Fruit fly (Drosophila melanogaster): ENCODE data around the gene fred.

fred gene

dm6 chr2L:3991638-3992037, at the start of gene fred:
TSS of gene fred (minus strand) at chr2L:3991713.
- TF ChIP-seq h (optimal IDR thresholded peaks at IDR 0.05) (no peak), psq (optimal IDR thresholded peaks at IDR 0.05) (no peak), ttk (optimal IDR thresholded peaks at IDR 0.05) (no peak), insv (optimal IDR thresholded peaks at IDR 0.05) (no peak), Myc (optimal IDR thresholded peaks at IDR 0.05) (no peak)

- no peak for TF ChIP-seq ttk (optimal IDR thresholded peaks at IDR 0.05)
- no peak for TF ChIP-seq Myc (optimal IDR thresholded peaks at IDR 0.05)
- no peak for TF ChIP-seq Sin3A (optimal IDR thresholded peaks at IDR 0.05)
- TF ChIP-seq psq (optimal IDR thresholded peaks at IDR 0.05), result no peak
- no peak for TF ChIP-seq h (optimal IDR thresholded peaks at IDR 0.05)
- TF ChIP-seq insv (optimal IDR thresholded peaks at IDR 0.05), result no peak
Measured at dm6 chr2L:4038073-4038699, 46.7 kb upstream of the fred start.

- TF ChIP-seq Sin3A (optimal IDR thresholded peaks at IDR 0.05) (no peak), psq (optimal IDR thresholded peaks at IDR 0.05) (no peak), ttk (optimal IDR thresholded peaks at IDR 0.05) (no peak), h (optimal IDR thresholded peaks at IDR 0.05) (no peak), Myc (optimal IDR thresholded peaks at IDR 0.05) (no peak), insv (optimal IDR thresholded peaks at IDR 0.05) (no peak)
Measured at dm6 chr2L:4037015-4037414, 45.5 kb upstream of the fred start.

- no peak for TF ChIP-seq insv (optimal IDR thresholded peaks at IDR 0.05)
Measured at dm6 chr2L:4036306-4036705, 44.8 kb upstream of the fred start.

DNA sequence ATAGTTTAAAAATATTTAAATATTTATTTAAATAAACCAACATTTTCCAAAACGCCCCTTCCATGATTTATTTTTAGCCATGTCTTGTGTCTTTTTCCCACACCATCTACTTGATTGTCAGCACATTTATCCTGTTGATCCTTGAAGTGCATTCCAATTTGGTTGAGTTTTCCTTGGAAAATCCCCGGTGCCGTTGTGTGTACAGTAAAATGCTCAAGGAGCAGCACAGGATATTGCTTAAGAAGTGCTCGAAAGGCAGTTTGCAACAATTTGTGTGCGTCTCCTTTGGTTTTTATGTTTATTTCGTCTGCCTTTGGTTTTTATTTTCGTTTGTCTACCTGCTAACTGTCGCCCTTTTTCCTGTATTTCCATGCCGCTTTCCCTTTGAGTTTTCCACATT, 42.8 kb upstream of the fred start:
- TF ChIP-seq Myc (optimal IDR thresholded peaks at IDR 0.05), result no peak

- no peak for TF ChIP-seq Sin3A (optimal IDR thresholded peaks at IDR 0.05)
- TF ChIP-seq ttk (optimal IDR thresholded peaks at IDR 0.05), result no peak
- no peak for TF ChIP-seq psq (optimal IDR thresholded peaks at IDR 0.05)
- no peak for TF ChIP-seq insv (optimal IDR thresholded peaks at IDR 0.05)
- TF ChIP-seq h (optimal IDR thresholded peaks at IDR 0.05), result no peak
- no peak for TF ChIP-seq Myc (optimal IDR thresholded peaks at IDR 0.05)
Measured at dm6 chr2L:4031203-4032096, 39.9 kb upstream of the fred start, which contains the start of gene ed. TSS of gene ed (plus strand) at chr2L:4031377.

DNA sequence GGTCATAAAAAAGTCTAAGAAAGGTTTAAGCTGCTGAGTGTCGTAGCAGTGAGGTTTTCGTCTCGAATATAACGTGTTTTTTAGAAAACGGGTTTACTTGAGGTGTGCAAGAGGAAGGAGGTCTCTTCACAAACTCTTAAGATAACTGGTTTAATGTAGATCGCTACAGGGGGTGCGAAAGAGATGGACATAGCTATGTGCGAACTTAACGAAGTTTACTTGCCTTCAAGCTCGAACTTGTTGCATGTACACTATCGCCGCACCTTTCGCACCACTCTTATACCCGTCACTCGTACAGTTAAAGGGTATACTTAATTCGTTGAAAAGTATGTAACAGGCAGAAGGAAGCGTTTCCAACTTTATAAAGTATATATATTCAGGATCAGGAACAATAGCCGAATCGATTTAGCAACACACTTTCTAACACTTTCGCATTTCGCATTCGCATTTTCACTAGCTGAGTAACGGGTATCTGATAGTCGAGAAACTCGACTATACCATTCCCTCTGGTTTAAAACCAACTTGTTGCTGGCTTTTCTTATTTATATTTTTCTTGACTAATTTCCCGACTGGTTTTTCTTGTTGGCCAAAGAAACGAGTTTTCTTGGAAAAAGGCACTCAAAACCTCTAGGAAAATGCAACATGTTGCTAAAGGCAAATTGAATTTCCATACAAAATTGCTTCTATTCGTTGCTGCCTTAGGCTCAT, 38.9 kb upstream of the fred start:
- TF ChIP-seq ttk (optimal IDR thresholded peaks at IDR 0.05) (no peak), psq (optimal IDR thresholded peaks at IDR 0.05) (no peak), h (optimal IDR thresholded peaks at IDR 0.05) (no peak), Sin3A (optimal IDR thresholded peaks at IDR 0.05) (no peak), Myc (optimal IDR thresholded peaks at IDR 0.05) (no peak), insv (optimal IDR thresholded peaks at IDR 0.05) (no peak)

DNA sequence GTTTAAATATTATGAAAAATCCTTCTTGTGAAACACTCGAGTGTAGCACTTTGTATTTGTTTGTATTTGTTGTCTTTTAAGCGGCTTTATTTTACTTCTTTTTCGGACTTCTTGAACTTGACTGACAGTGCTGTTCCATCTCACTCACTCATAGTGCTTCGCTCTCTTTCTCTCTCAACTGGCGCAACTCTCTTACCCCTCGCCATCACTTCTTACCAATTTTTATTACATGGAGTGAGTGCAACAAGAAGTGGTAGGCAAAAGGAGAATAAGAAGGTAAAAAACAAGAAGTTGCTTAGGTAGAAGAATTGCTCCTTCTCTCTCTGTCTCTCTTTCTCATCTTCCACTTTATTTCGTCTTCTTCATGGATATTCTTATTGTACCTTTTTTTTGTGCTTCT, 37.2 kb upstream of the fred start:
- TF ChIP-seq insv (optimal IDR thresholded peaks at IDR 0.05), result no peak
- no peak for TF ChIP-seq h (optimal IDR thresholded peaks at IDR 0.05)
- TF ChIP-seq ttk (optimal IDR thresholded peaks at IDR 0.05), result no peak
- no peak for TF ChIP-seq psq (optimal IDR thresholded peaks at IDR 0.05)
- TF ChIP-seq Myc (optimal IDR thresholded peaks at IDR 0.05), result no peak
- no peak for TF ChIP-seq Sin3A (optimal IDR thresholded peaks at IDR 0.05)

dm6 chr2L:4028026-4028425, 36.5 kb upstream of the fred start:
- TF ChIP-seq insv (optimal IDR thresholded peaks at IDR 0.05) (no peak), psq (optimal IDR thresholded peaks at IDR 0.05) (no peak), Myc (optimal IDR thresholded peaks at IDR 0.05) (no peak), Sin3A (optimal IDR thresholded peaks at IDR 0.05) (no peak), ttk (optimal IDR thresholded peaks at IDR 0.05) (no peak), h (optimal IDR thresholded peaks at IDR 0.05) (no peak)

- TF ChIP-seq h (optimal IDR thresholded peaks at IDR 0.05), result no peak
- no peak for TF ChIP-seq ttk (optimal IDR thresholded peaks at IDR 0.05)
- no peak for TF ChIP-seq insv (optimal IDR thresholded peaks at IDR 0.05)
- TF ChIP-seq psq (optimal IDR thresholded peaks at IDR 0.05), result no peak
- no peak for TF ChIP-seq Myc (optimal IDR thresholded peaks at IDR 0.05)
- no peak for TF ChIP-seq Sin3A (optimal IDR thresholded peaks at IDR 0.05)
Measured at dm6 chr2L:4025077-4025476, 33.6 kb upstream of the fred start.

DNA sequence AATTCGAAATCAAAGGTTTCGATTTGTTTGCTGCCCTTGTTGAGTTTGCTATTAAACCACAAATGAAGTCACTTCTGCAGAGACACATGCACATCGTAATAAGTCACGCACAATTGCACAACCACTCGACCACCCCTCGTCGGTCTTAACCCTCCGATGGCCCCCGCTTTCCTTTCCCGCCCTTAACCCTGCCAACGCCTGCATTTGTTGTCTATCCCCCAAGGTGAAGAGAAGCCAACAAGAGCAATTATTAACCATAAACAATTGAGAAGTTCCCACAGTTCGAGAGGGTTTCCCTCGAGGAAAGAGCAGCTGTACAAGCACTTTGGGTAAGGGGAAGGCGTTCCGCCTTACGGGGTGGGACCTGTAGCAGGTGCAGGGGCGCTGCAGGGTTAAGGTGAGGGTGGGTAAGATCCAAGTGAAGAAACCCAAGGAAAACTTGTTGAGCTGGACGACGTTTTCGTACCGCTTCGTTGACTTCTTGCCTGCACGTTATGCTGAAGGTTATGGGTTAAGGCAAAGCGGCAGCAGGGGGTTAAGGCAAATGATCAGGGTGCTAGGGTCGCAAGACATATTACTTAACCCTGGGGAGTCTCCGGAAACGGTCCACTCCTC, 31.9 kb upstream of the fred start:
- TF ChIP-seq psq (optimal IDR thresholded peaks at IDR 0.05), result no peak
- TF ChIP-seq h (optimal IDR thresholded peaks at IDR 0.05), result no peak
- TF ChIP-seq Sin3A (optimal IDR thresholded peaks at IDR 0.05), result no peak
- TF ChIP-seq ttk (optimal IDR thresholded peaks at IDR 0.05), result no peak
- TF ChIP-seq insv (optimal IDR thresholded peaks at IDR 0.05), result no peak
- TF ChIP-seq Myc (optimal IDR thresholded peaks at IDR 0.05), result no peak

All from Kc167 (cell line).